Fruit fly (Drosophila melanogaster): ENCODE measurements around the gene DhpD.
"Not testable (repeated sequence)": the region's sequence is repeated elsewhere in the genome, so short reads cannot be mapped to it uniquely, and the experiment has no call there.

The DhpD gene

DNA sequence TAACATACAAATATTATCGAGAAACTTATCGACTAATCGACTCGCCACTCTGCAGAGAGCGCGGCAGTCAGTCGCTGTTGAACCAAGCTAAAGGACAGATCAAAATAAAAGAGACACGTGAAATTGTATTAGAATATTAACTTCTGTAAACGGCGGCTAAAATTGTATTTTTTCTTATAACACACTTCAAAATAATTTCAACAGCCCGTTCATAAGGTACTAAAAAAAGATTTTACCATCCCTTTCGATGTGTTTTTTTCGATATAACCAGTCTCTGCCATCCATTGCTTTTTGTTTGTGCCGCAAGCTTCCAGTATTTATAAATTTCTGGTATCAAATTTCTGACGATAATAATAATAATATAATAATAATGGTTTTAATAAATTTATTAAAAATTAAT, 17.6 kb downstream of the DhpD start, which contains the start of gene aux:
TSS of gene aux (plus strand) at position 301 of the 400 bp plus-strand sequence.
- TF ChIP-seq EcR (GFP tag; optimal IDR thresholded peaks at IDR 0.05); usp (GFP tag; optimal IDR thresholded peaks at IDR 0.05); CG8478 (optimal IDR thresholded peaks at IDR 0.05): not testable (repeated sequence)

- TF ChIP-seq pan (optimal IDR thresholded peaks at IDR 0.05) (no peak), Dll (optimal IDR thresholded peaks at IDR 0.05) (no peak), CG8478 (optimal IDR thresholded peaks at IDR 0.05) (no peak), usp (GFP tag; optimal IDR thresholded peaks at IDR 0.05) (no peak), EcR (GFP tag; optimal IDR thresholded peaks at IDR 0.05) (no peak), psq (optimal IDR thresholded peaks at IDR 0.05) (no peak)
These were observed 32.0 kb downstream of the DhpD start, which contains the start of gene beta-Man for dm6 chr3R:4197055-4197454. beta-Man (plus strand) TSS chr3R:4197206.

- TF ChIP-seq CG8478 (optimal IDR thresholded peaks at IDR 0.05) (no peak), pan (optimal IDR thresholded peaks at IDR 0.05) (no peak), psq (optimal IDR thresholded peaks at IDR 0.05) (no peak), Dll (optimal IDR thresholded peaks at IDR 0.05) (no peak), EcR (GFP tag; optimal IDR thresholded peaks at IDR 0.05) (no peak), usp (GFP tag; optimal IDR thresholded peaks at IDR 0.05) (no peak)
These were observed 38.9 kb downstream of the DhpD start, which contains the start of gene Dsk for dm6 chr3R:4190160-4190559. Dsk (minus strand) TSS chr3R:4190260.

DNA sequence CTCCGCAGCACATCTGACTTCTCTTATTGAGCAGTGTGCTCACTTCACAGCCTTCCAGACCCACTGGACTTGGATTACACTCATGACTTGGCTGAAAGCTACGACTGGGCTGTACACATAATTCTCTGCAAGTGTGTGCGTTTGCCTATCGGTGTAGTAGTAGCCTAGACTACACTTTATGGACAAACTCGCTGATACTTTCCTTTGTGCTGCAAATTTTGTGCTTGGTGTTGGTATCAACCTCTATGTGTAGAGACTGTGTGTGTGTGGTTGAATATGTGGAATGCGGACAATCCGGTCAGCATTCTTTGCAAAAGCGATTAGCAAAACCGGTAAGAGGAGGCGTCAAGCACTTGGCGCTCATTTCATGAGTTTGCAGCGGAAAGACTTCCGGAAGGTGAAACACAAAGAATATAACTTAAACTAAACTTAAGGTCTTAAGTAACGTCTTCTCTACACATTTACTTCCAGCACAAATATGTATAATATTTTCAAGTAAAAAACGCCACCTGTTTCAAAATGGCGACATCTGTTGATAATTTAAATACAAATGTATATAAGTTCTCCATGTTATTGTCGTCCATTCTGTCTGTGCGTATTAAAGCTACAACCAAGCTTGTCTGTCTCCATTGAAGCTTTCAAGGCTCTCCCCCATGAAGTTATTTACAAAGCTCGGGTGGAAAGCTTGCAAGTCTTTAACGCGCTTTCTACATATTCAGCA, 42.1 kb downstream of the DhpD start:
- TF ChIP-seq EcR (GFP tag; optimal IDR thresholded peaks at IDR 0.05) (no peak), Dll (optimal IDR thresholded peaks at IDR 0.05) (no peak), CG8478 (optimal IDR thresholded peaks at IDR 0.05) (no peak), usp (GFP tag; optimal IDR thresholded peaks at IDR 0.05) (no peak), pan (optimal IDR thresholded peaks at IDR 0.05) (no peak), psq (optimal IDR thresholded peaks at IDR 0.05) (no peak)

dm6 chr3R:4180543-4181214, 48.4 kb downstream of the DhpD start:
- TF ChIP-seq EcR (GFP tag; optimal IDR thresholded peaks at IDR 0.05): no peak
- no peak for TF ChIP-seq pan (optimal IDR thresholded peaks at IDR 0.05)
- TF ChIP-seq Dll (optimal IDR thresholded peaks at IDR 0.05): no peak
- TF ChIP-seq usp (GFP tag; optimal IDR thresholded peaks at IDR 0.05): no peak
- TF ChIP-seq CG8478 (optimal IDR thresholded peaks at IDR 0.05): no peak
- no peak for TF ChIP-seq psq (optimal IDR thresholded peaks at IDR 0.05)

dm6 chr3R:4178750-4179485, 50.1 kb downstream of the DhpD start:
- no peak for TF ChIP-seq usp (GFP tag; optimal IDR thresholded peaks at IDR 0.05)
- no peak for TF ChIP-seq Dll (optimal IDR thresholded peaks at IDR 0.05)
